Fruit fly (Drosophila melanogaster) whole organism, embryonic: ENCODE results near the gene Adgf-C.

ENCODE experiments used
- CG10274 ChIP-seq: fragments of 200-800 bp; sonication (Bioruptor generic); optimal IDR thresholded peaks from 3 replicates; lab custom pipeline; 2017; ENCODE audit warnings: missing biosample characterization, mild to moderate bottlenecking, missing genetic modification characterization
- CG7839 ChIP-seq: fragments of 200-800 bp; sonication (Bioruptor generic); optimal IDR thresholded peaks from 3 replicates; lab custom pipeline; 2018; ENCODE audit warnings: missing biosample characterization, mild to moderate bottlenecking, missing genetic modification characterization, moderate library complexity
- chm ChIP-seq: fragments of 200-800 bp; sonication (Bioruptor generic); IDR thresholded peaks from 2 replicates; pipeline ENCODE4 v1.3.6; 2022; ENCODE audit warnings: missing biosample characterization, missing genetic modification characterization
- crp ChIP-seq, 2 experiments: fragments of 200-800 bp; sonication (Bioruptor generic); optimal IDR thresholded peaks; 2 replicates in 1 of 2; 3 replicates in 1 of 2; lab custom pipeline; 2017; ENCODE audit warnings: missing biosample characterization in 2 of 2, missing genetic modification characterization in 2 of 2, mild to moderate bottlenecking in 1 of 2, moderate library complexity in 1 of 2
- gcm2 ChIP-seq: fragments of 200-800 bp; sonication (Bioruptor generic); optimal IDR thresholded peaks from 2 replicates; lab custom pipeline; 2016; ENCODE audit warnings: missing biosample characterization, missing genetic modification characterization
- ken ChIP-seq: fragments of 200-800 bp; sonication (Bioruptor generic); IDR thresholded peaks from 3 replicates; pipeline ENCODE4 v1.3.6; 2022; ENCODE audit warnings: missing biosample characterization, missing genetic modification characterization
- nmo ChIP-seq: fragments of 200-800 bp; sonication (Bioruptor generic); optimal IDR thresholded peaks from 2 replicates; lab custom pipeline; 2018; ENCODE audit warnings: missing biosample characterization, mild to moderate bottlenecking, missing genetic modification characterization, moderate library complexity
- sqz ChIP-seq: fragments of 200-800 bp; sonication (Bioruptor generic); optimal IDR thresholded peaks from 3 replicates; lab custom pipeline; 2018; ENCODE audit warnings: missing biosample characterization, mild to moderate bottlenecking, missing genetic modification characterization

- TF ChIP-seq CG10274 (GFP tag; lab: Kevin White, UChicago) = no peak
- peak; percentile 78 for TF ChIP-seq chm (GFP tag; lab: Robert Waterston, UW)
- no peak for TF ChIP-seq gcm2 (GFP tag; lab: Kevin White, UChicago)
- no peak for TF ChIP-seq ken (GFP tag; lab: Robert Waterston, UW)
- no peak for TF ChIP-seq crp (GFP tag; optimal IDR thresholded peaks at IDR 0.05; lab: Kevin White, UChicago)
- peak; percentile 77 for TF ChIP-seq sqz
- TF ChIP-seq CG7839 (tag; lab: Kevin White, UChicago) = peak; percentile 12
- peak; percentile 23 for TF ChIP-seq nmo (GFP tag; lab: Kevin White, UChicago)
Observed at dm6 chr3R:13715012-13715673, 8.6 kb downstream of the Adgf-C start, which contains the start of gene kmr.
